Fruit fly (Drosophila melanogaster): ENCODE data around the gene Tudor-SN.

Tudor-SN gene

dm6 chr3L:211200-211599 is 53.0 kb downstream of the Tudor-SN start, which contains the start of gene Prp4k (continued):
- TF ChIP-seq psq (GFP tag; optimal IDR thresholded peaks at IDR 0.05) (no peak), CG14710 (tag; optimal IDR thresholded peaks at IDR 0.05) (peak; percentile 37), MESR4 (GFP tag; optimal IDR thresholded peaks at IDR 0.05) (peak; percentile 97), dati (GFP tag; IDR thresholded peaks at IDR 0.05) (no peak), BtbVII (GFP tag; optimal IDR thresholded peaks at IDR 0.05) (no peak), gfzf (GFP tag; optimal IDR thresholded peaks at IDR 0.05) (peak; percentile 67), CG7556 (GFP tag; optimal IDR thresholded peaks at IDR 0.05) (no peak), CG7271 (tag; optimal IDR thresholded peaks at IDR 0.05) (no peak), CG17829 (tag; optimal IDR thresholded peaks at IDR 0.05) (peak; percentile 19), sisA (GFP tag; IDR thresholded peaks at IDR 0.05) (no peak), Max (GFP tag; optimal IDR thresholded peaks at IDR 0.05) (no peak), CG7839 (tag; optimal IDR thresholded peaks at IDR 0.05) (no peak), Myb (GFP tag; optimal IDR thresholded peaks at IDR 0.05) (no peak), CG13287 (GFP tag; IDR thresholded peaks at IDR 0.05; ENCODE audit: partially characterized antibody) (peak; percentile 44; the same call in 1 of the 2 replicates), Hmx (GFP tag; optimal IDR thresholded peaks at IDR 0.05) (no peak), NfI (GFP tag; optimal IDR thresholded peaks at IDR 0.05) (no peak), trem (tag; optimal IDR thresholded peaks at IDR 0.05) (peak; percentile 41), Aef1 (GFP tag; IDR thresholded peaks at IDR 0.05) (no peak), stwl (tag; optimal IDR thresholded peaks at IDR 0.05) (peak; percentile 50), CG10267 (tag; optimal IDR thresholded peaks at IDR 0.05) (peak; percentile 4), Nf-YB (GFP tag; optimal IDR thresholded peaks at IDR 0.05) (no peak), Kr (GFP tag; optimal IDR thresholded peaks at IDR 0.05) (no peak), pzg (GFP tag; optimal IDR thresholded peaks at IDR 0.05) (peak; percentile 50), CG30020 (tag; optimal IDR thresholded peaks at IDR 0.05) (peak; percentile 4), Spps (tag; optimal IDR thresholded peaks at IDR 0.05) (no peak), CG34422 (GFP tag; IDR thresholded peaks at IDR 0.05) (peak; percentile 27; the same call in 1 of the 3 replicates), nom (GFP tag; optimal IDR thresholded peaks at IDR 0.05) (peak; percentile 49), Fer1 (GFP tag; optimal IDR thresholded peaks at IDR 0.05) (peak; percentile 21), crol (GFP tag; IDR thresholded peaks at IDR 0.05) (peak; percentile 42; the same call in 1 of the 2 replicates), CG12659 (GFP tag; optimal IDR thresholded peaks at IDR 0.05) (peak; percentile 63), CG14860 (GFP tag; IDR thresholded peaks at IDR 0.05; ENCODE audit: partially characterized antibody) (0 out of 3 replicates have a peak, but pooled peaks have one; percentile 26), Dll (GFP tag; IDR thresholded peaks at IDR 0.05; ENCODE audit: partially characterized antibody) (0 out of 4 replicates have a peak, but pooled peaks have one; percentile 33), CG3995 (GFP tag; optimal IDR thresholded peaks at IDR 0.05) (no peak), CG12769 (tag; optimal IDR thresholded peaks at IDR 0.05) (no peak)
